Worm (Caenorhabditis elegans) whole organism, L3 larva: ENCODE results near the gene T26C5.2.
A peak's percentile ranks its signal among the peaks of the same experiment; 100 is the strongest.

Source experiments
- R02D3.7 ChIP-seq: fragments of 150-350 bp; optimal IDR thresholded peaks from 2 replicates; lab custom pipeline; 2014; ENCODE audit warnings: missing biosample characterization, missing genetic modification characterization
- ama-1 ChIP-seq: fragments of 150-350 bp; optimal IDR thresholded peaks from 2 replicates; lab custom pipeline; 2018
- ceh-16 ChIP-seq: sonication (generic microtip); optimal IDR thresholded peaks from 2 replicates; lab custom pipeline; 2017; ENCODE audit warnings: missing biosample characterization, missing genetic modification characterization
- ceh-28 ChIP-seq: fragments of 150-350 bp; optimal IDR thresholded peaks from 2 replicates; lab custom pipeline; 2014; ENCODE audit warnings: missing biosample characterization, missing genetic modification reagents, missing genetic modification characterization
- elt-1 ChIP-seq: fragments of 150-350 bp; optimal IDR thresholded peaks from 2 replicates; lab custom pipeline; 2014; ENCODE audit warnings: missing biosample characterization, missing genetic modification characterization
- elt-2 ChIP-seq: sonication (generic microtip); optimal IDR thresholded peaks from 2 replicates; lab custom pipeline; 2016; ENCODE audit warnings: missing genetic modification reagents, mild to moderate bottlenecking, missing genetic modification characterization, missing compliant biosample characterization
- elt-3 ChIP-seq, 3 experiments: fragments of 150-350 bp in 1 of 3; sonication (generic microtip) in 2 of 3; optimal IDR thresholded peaks; 2 replicates in 2 of 3; 4 replicates in 1 of 3; lab custom pipeline; 2014 to 2017; ENCODE audit warnings: missing biosample characterization in 3 of 3, missing genetic modification characterization in 3 of 3
- eor-1 ChIP-seq, 2 experiments: fragments of 150-350 bp; optimal IDR thresholded peaks; 2 replicates each; lab custom pipeline; 2014 to 2018; ENCODE audit warnings: missing biosample characterization in 2 of 2, missing genetic modification characterization in 2 of 2
- fkh-10 ChIP-seq: sonication (generic microtip); optimal IDR thresholded peaks from 2 replicates; lab custom pipeline; 2017; ENCODE audit warnings: missing biosample characterization, missing genetic modification reagents, missing genetic modification characterization
- fkh-2 ChIP-seq: fragments of 150-350 bp; optimal IDR thresholded peaks from 2 replicates; lab custom pipeline; 2014; ENCODE audit warnings: missing biosample characterization, missing genetic modification reagents, missing genetic modification characterization
- hmg-11 ChIP-seq: sonication (generic microtip); optimal IDR thresholded peaks from 2 replicates; lab custom pipeline; 2016; ENCODE audit warnings: missing genetic modification characterization, missing compliant biosample characterization
- lin-15B ChIP-seq: fragments of 150-350 bp; optimal IDR thresholded peaks from 2 replicates; lab custom pipeline; 2014; ENCODE audit warnings: missing biosample characterization, missing genetic modification characterization
- mdl-1 ChIP-seq: fragments of 150-350 bp; optimal IDR thresholded peaks from 2 replicates; lab custom pipeline; 2014; ENCODE audit warnings: missing biosample characterization, missing genetic modification characterization
- mml-1 ChIP-seq: fragments of 150-350 bp; sonication (generic microtip); optimal IDR thresholded peaks from 3 replicates; lab custom pipeline; 2014; ENCODE audit warnings: missing biosample characterization, missing genetic modification characterization
- nfya-1 ChIP-seq: sonication (generic microtip); optimal IDR thresholded peaks from 2 replicates; lab custom pipeline; 2017; ENCODE audit warnings: missing genetic modification characterization, mild to moderate bottlenecking, missing compliant biosample characterization, antibody characterized with exemption, moderate library complexity; ENCODE audit not compliant: insufficient read depth
- nhr-12 ChIP-seq: fragments of 150-350 bp; optimal IDR thresholded peaks from 2 replicates; lab custom pipeline; 2014; ENCODE audit warnings: missing biosample characterization, missing genetic modification characterization
- nhr-23 ChIP-seq: fragments of 150-350 bp; optimal IDR thresholded peaks from 2 replicates; lab custom pipeline; 2014; ENCODE audit warnings: missing biosample characterization, missing genetic modification reagents, missing genetic modification characterization
- nhr-25 ChIP-seq: sonication (generic microtip); optimal IDR thresholded peaks from 2 replicates; lab custom pipeline; 2017; ENCODE audit warnings: missing biosample characterization, missing genetic modification characterization
- nhr-28 ChIP-seq: fragments of 150-350 bp; optimal IDR thresholded peaks from 2 replicates; lab custom pipeline; 2014; ENCODE audit warnings: missing biosample characterization, missing genetic modification characterization
- nhr-43 ChIP-seq: sonication (generic microtip); optimal IDR thresholded peaks from 2 replicates; lab custom pipeline; 2016; ENCODE audit warnings: mild to moderate bottlenecking, missing genetic modification characterization, missing compliant biosample characterization; ENCODE audit not compliant: poor library complexity, severe bottlenecking
- pha-4 ChIP-seq: fragments of 150-350 bp; optimal IDR thresholded peaks from 2 replicates; lab custom pipeline; 2014; ENCODE audit warnings: missing biosample characterization, missing genetic modification reagents, missing genetic modification characterization
- pqm-1 ChIP-seq: fragments of 150-350 bp; optimal IDR thresholded peaks from 2 replicates; lab custom pipeline; 2017; ENCODE audit warnings: missing biosample characterization, missing genetic modification characterization, inconsistent platforms
- skn-1 ChIP-seq: fragments of 150-350 bp; optimal IDR thresholded peaks from 2 replicates; lab custom pipeline; 2014; ENCODE audit warnings: missing biosample characterization, missing genetic modification characterization
- tbx-2 ChIP-seq: sonication (generic microtip); optimal IDR thresholded peaks from 2 replicates; lab custom pipeline; 2016; ENCODE audit warnings: mild to moderate bottlenecking, missing genetic modification characterization, missing compliant biosample characterization
- unc-39 ChIP-seq: sonication (generic microtip); optimal IDR thresholded peaks from 4 replicates; lab custom pipeline; 2017; ENCODE audit warnings: missing biosample characterization, missing genetic modification characterization
- unc-62 ChIP-seq: fragments of 150-350 bp; sonication (generic microtip); optimal IDR thresholded peaks from 4 replicates; lab custom pipeline; 2014; ENCODE audit warnings: missing biosample characterization, missing genetic modification reagents, missing genetic modification characterization
- zag-1 ChIP-seq: fragments of 150-350 bp; optimal IDR thresholded peaks from 2 replicates; lab custom pipeline; 2014; ENCODE audit warnings: missing biosample characterization, missing genetic modification characterization

Gene T26C5.2

ce11 chrII:9227134-9227533 is 5.9 kb upstream of the T26C5.2 start, which contains the start of gene abu-14:
Gene abu-14, minus strand, starts transcription at chrII:9227214.
- TF ChIP-seq nhr-43 (tag; lab: Kevin White, UChicago) (no peak), zag-1 (no peak)

DNA sequence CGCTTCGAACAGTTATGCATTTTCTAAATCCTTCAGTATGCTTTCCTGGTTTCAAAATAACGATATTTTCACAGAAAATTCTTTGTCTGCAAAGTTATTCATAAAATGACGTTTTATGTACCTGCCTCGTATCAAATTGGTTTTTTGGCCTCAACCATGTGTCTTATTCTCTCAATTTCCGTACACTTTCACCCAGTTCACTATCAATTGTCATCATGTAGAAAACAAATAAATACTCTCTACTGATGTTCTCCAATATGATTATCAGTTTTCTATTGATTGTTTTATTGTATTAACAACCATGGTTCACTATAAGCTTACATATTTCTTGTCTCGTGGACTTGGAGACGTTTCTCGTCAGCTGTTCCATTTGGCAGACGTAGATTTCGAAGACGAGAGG is 1.8 kb upstream of the T26C5.2 start, which contains the start of gene gst-13:
Gene gst-13, plus strand, starts transcription at position 218 of the 400 bp plus-strand sequence.
- TF ChIP-seq elt-2 (tag; lab: Kevin White, UChicago) (peak; percentile 86), pha-4 (tag; lab: Kevin White, UChicago) (peak; percentile 64), ceh-28 (tag; lab: Kevin White, UChicago) (peak; percentile 1), skn-1 (tag; lab: Kevin White, UChicago) (peak; percentile 82), pqm-1 (peak; percentile 96), nhr-28 (tag; lab: Kevin White, UChicago) (no peak)

ce11 chrII:9232493-9232892 is 530 bp upstream of the T26C5.2 start:
- TF ChIP-seq mdl-1 (tag; lab: Kevin White, UChicago) = no peak
- TF ChIP-seq nhr-23 = peak; percentile 16
- TF ChIP-seq nhr-43 (tag; lab: Kevin White, UChicago) = peak; percentile 34
- no peak for TF ChIP-seq eor-1 (tag; optimal IDR thresholded peaks at IDR 0.05; lab: Kevin White, UChicago)

- TF ChIP-seq nhr-25 (no peak), nhr-43 (tag; lab: Kevin White, UChicago) (peak; percentile 51)
Measured at ce11 chrII:9233813-9234212, 790 bp downstream of the T26C5.2 start.

ce11 chrII:9236283-9236682 is 3.3 kb downstream of the T26C5.2 start, which contains the start of gene T26C5.3:
Gene T26C5.3, plus strand, starts transcription at chrII:9236583.
- TF ChIP-seq nhr-43 (tag; lab: Kevin White, UChicago) = peak; percentile 26
- TF ChIP-seq nfya-1 (tag; lab: Kevin White, UChicago) = no peak

DNA sequence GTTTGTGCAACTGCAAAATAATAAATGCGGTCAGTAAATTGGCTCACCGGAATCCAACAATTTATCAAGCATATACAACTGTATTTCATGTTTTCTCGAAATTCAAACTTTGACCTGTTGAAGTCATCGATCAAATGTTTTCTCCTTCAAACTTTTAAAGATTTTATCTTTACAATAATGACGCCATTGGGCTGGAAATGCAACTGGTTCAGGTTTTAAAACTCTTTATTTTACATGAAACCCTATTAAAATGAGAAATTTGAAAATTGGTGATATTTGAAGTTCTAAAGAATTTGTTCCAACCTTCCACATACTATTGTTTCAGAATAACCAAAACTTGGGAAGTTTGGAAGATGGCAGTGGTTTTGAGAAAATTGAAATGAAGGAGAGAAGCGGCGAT is 3.9 kb downstream of the T26C5.2 start:
- TF ChIP-seq nhr-28 (tag; lab: Kevin White, UChicago) = no peak
- TF ChIP-seq ama-1 (lab: Kevin White, UChicago) = no peak
- no peak for TF ChIP-seq elt-3 (tag; optimal IDR thresholded peaks at IDR 0.05; lab: Kevin White, UChicago)
- no peak for TF ChIP-seq unc-39 (tag; lab: Kevin White, UChicago)
- TF ChIP-seq mml-1 = no peak
- no peak for TF ChIP-seq fkh-10 (GFP tag; lab: Kevin White, UChicago)
- TF ChIP-seq nhr-12 = no peak
- TF ChIP-seq mdl-1 (tag; lab: Kevin White, UChicago) = no peak
- no peak for TF ChIP-seq unc-62
- TF ChIP-seq eor-1 (tag; optimal IDR thresholded peaks at IDR 0.05; lab: Kevin White, UChicago) = no peak
- no peak for TF ChIP-seq pqm-1
- no peak for TF ChIP-seq ceh-28 (tag; lab: Kevin White, UChicago)
- no peak for TF ChIP-seq hmg-11
- TF ChIP-seq nhr-23 = no peak
- TF ChIP-seq zag-1 = no peak
- no peak for TF ChIP-seq R02D3.7 (tag; lab: Kevin White, UChicago)
- TF ChIP-seq ceh-16 (tag; lab: Kevin White, UChicago) = no peak
- no peak for TF ChIP-seq lin-15B (tag; lab: Kevin White, UChicago)

DNA sequence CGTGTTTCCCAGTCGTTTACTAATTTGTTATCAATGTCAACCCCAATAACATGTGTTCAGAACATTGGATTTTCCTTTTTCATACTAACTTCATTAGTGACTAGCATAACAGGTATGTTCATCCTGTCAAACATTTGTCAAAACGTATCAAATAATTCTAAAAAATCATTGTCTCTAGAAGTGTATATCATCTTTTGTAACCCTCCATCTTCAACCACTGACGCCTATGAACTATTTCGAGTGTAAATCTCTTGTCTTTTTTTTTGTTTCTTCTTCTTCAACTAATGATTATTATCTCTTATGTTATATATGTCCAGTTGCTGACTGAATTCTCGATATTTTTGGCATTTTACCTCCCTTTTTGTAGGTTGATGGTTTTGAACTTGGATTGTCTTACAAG is 4.7 kb downstream of the T26C5.2 start:
- TF ChIP-seq pqm-1 = no peak

- TF ChIP-seq lin-15B (tag; lab: Kevin White, UChicago) (no peak), nhr-12 (no peak), tbx-2 (tag; lab: Kevin White, UChicago) (no peak), fkh-2 (tag; lab: Kevin White, UChicago) (no peak), nfya-1 (tag; lab: Kevin White, UChicago) (no peak), elt-1 (tag; lab: Kevin White, UChicago) (no peak)
Measured at ce11 chrII:9241610-9242009, 8.6 kb downstream of the T26C5.2 start.
